Worm (Caenorhabditis elegans): ENCODE results near the gene lips-11.
"Not testable (repeated sequence)": the region's sequence is repeated elsewhere in the genome, so short reads cannot be mapped to it uniquely, and the experiment has no call there.

DNA sequence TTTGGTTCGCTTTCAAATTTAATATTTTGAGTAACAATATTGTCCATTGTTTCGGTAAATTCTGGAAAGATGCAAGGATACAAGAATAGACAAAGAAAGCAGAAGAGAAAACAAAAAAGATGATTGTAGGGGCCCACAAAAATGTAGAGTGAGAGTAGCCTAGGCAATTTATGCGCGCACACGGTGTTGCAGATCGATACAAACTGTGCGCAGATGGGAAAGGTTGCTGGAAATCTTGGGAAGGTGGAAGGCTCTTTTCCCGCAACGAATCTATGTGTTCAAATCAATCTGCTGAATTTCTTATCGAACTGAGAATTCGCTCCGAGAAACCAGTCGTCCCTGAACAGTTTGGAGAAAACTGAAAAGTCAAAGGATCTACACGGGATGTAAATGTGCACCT lies 50.1 kb downstream of the lips-11 start, which contains the start of gene btb-10:
- TF ChIP-seq dao-5, him-1 (tag; optimal IDR thresholded peaks at IDR 0.05): not testable (repeated sequence)

Measured in whole organism, L4/young adult.